Worm (Caenorhabditis elegans) whole organism, L4/young adult: ENCODE measurements around the gene unc-86.
A peak's percentile ranks its signal among the peaks of the same experiment; 100 is the strongest.

Experiments used
- W03F9.2 ChIP-seq: fragments of 150-350 bp; optimal IDR thresholded peaks from 2 replicates; lab custom pipeline; 2014; ENCODE audit warnings: missing biosample characterization, missing genetic modification characterization
- dao-5 ChIP-seq: sonication (generic microtip); optimal IDR thresholded peaks from 2 replicates; lab custom pipeline; 2016; ENCODE audit warnings: missing genotype, missing genetic modification characterization, moderate library complexity, missing compliant biosample characterization

DNA sequence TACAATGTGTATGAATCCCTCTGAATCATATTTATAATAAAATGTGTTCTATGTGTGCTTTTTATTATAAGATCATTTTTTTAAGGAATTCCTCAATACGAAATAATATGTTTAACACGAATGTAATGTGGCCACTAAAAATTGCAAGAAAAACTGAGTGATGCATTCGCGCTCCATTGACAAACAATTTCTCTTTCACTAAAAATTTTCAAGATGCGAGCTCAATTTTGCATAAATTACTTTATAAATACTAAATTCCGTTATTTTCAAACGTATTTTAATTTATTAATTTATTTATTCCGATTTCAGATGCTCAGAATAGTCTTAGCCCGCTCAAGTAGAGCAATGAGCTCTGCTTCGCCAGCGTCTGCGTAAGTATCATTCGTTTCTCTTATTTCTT lies 49.6 kb upstream of the unc-86 start, which contains the start of gene mrps-9:
- TF ChIP-seq W03F9.2 (tag; lab: Kevin White, UChicago): peak; percentile 13
- TF ChIP-seq dao-5 (tag; lab: Kevin White, UChicago): no peak
